Worm (Caenorhabditis elegans) whole organism, late embryonic: ENCODE results near the gene srh-207.

Source experiments
- C38D4.7 ChIP-seq: fragments of 200-800 bp; sonication (Bioruptor generic); optimal IDR thresholded peaks from 2 replicates; lab custom pipeline; 2018; ENCODE audit warnings: mild to moderate bottlenecking, missing genetic modification characterization, moderate library complexity, missing compliant biosample characterization
- K02D7.2 ChIP-seq: sonication (generic microtip); optimal IDR thresholded peaks from 2 replicates; lab custom pipeline; 2017; ENCODE audit warnings: mild to moderate bottlenecking, missing genetic modification characterization, missing compliant biosample characterization
- K09A11.1 ChIP-seq: sonication (generic microtip); optimal IDR thresholded peaks from 2 replicates; lab custom pipeline; 2017; ENCODE audit warnings: antibody characterized with exemption, mild to moderate bottlenecking, missing genetic modification characterization, missing compliant biosample characterization; ENCODE audit not compliant: insufficient read depth
- ama-1 ChIP-seq: fragments of 150-350 bp; optimal IDR thresholded peaks from 2 replicates; lab custom pipeline; 2014
- ceh-34 ChIP-seq: sonication (generic microtip); optimal IDR thresholded peaks from 2 replicates; lab custom pipeline; 2016; ENCODE audit warnings: mild to moderate bottlenecking, missing genetic modification characterization, missing compliant biosample characterization
- ceh-45 ChIP-seq: fragments of 200-800 bp; sonication (Bioruptor generic); IDR thresholded peaks from 2 replicates; pipeline ENCODE4 v1.3.6; 2022; ENCODE audit warnings: missing genetic modification reagents, missing genetic modification characterization, missing compliant biosample characterization
- ceh-48 ChIP-seq: sonication (generic microtip); optimal IDR thresholded peaks from 2 replicates; lab custom pipeline; 2016; ENCODE audit warnings: missing genetic modification characterization, inconsistent platforms, missing compliant biosample characterization
- elt-2 ChIP-seq: sonication (generic microtip); optimal IDR thresholded peaks from 2 replicates; lab custom pipeline; 2016; ENCODE audit warnings: missing genetic modification reagents, missing genetic modification characterization, missing compliant biosample characterization
- eyg-1 ChIP-seq: sonication (generic microtip); optimal IDR thresholded peaks from 2 replicates; lab custom pipeline; 2016; ENCODE audit warnings: missing genotype, missing genetic modification characterization, missing compliant biosample characterization
- fax-1 ChIP-seq: sonication (generic microtip); optimal IDR thresholded peaks from 2 replicates; lab custom pipeline; 2016; ENCODE audit warnings: missing genotype, missing genetic modification characterization, missing compliant biosample characterization
- fkh-10 ChIP-seq: fragments of 150-350 bp; optimal IDR thresholded peaks from 2 replicates; lab custom pipeline; 2014; ENCODE audit warnings: missing biosample characterization, missing genetic modification reagents, missing genetic modification characterization
- gmeb-2 ChIP-seq: sonication (generic microtip); optimal IDR thresholded peaks from 2 replicates; lab custom pipeline; 2016; ENCODE audit warnings: missing genetic modification characterization, inconsistent platforms, missing compliant biosample characterization
- hlh-30 ChIP-seq: sonication (generic microtip); optimal IDR thresholded peaks from 2 replicates; lab custom pipeline; 2017; ENCODE audit warnings: antibody characterized with exemption, missing genetic modification characterization, missing compliant biosample characterization; ENCODE audit not compliant: insufficient read depth
- hlh-6 ChIP-seq: sonication (generic microtip); optimal IDR thresholded peaks from 2 replicates; lab custom pipeline; 2016; ENCODE audit warnings: missing genotype, missing genetic modification characterization, missing compliant biosample characterization
- lim-6 ChIP-seq: sonication (generic microtip); optimal IDR thresholded peaks from 2 replicates; lab custom pipeline; 2016; ENCODE audit warnings: missing genetic modification characterization, missing compliant biosample characterization
- lin-11 ChIP-seq: fragments of 200-800 bp; sonication (Bioruptor generic); optimal IDR thresholded peaks from 2 replicates; lab custom pipeline; 2018; ENCODE audit warnings: mild to moderate bottlenecking, missing genetic modification characterization, missing compliant biosample characterization
- nhr-232 ChIP-seq: sonication (generic microtip); optimal IDR thresholded peaks from 2 replicates; lab custom pipeline; 2016; ENCODE audit warnings: missing genetic modification characterization, missing compliant biosample characterization
- odd-2 ChIP-seq: sonication (generic microtip); optimal IDR thresholded peaks from 2 replicates; lab custom pipeline; 2017; ENCODE audit warnings: antibody characterized with exemption, mild to moderate bottlenecking, missing genetic modification characterization, missing compliant biosample characterization
- pag-3 ChIP-seq: sonication (generic microtip); optimal IDR thresholded peaks from 2 replicates; lab custom pipeline; 2016; ENCODE audit warnings: missing compliant biosample characterization, missing genetic modification characterization, borderline replicate concordance
- pax-1 ChIP-seq: fragments of 150-350 bp; optimal IDR thresholded peaks from 2 replicates; lab custom pipeline; 2014; ENCODE audit warnings: missing biosample characterization, missing genetic modification characterization
- pqm-1 ChIP-seq: sonication (generic microtip); optimal IDR thresholded peaks from 2 replicates; lab custom pipeline; 2016; ENCODE audit warnings: missing genetic modification characterization, missing compliant biosample characterization
- ref-2 ChIP-seq: sonication (generic microtip); optimal IDR thresholded peaks from 2 replicates; lab custom pipeline; 2016; ENCODE audit warnings: missing genetic modification characterization, missing compliant biosample characterization
- sox-2 ChIP-seq: fragments of 200-800 bp; sonication (Bioruptor generic); IDR thresholded peaks from 2 replicates; pipeline ENCODE4 v1.3.6; 2022; ENCODE audit warnings: missing genetic modification reagents, missing genetic modification characterization, missing compliant biosample characterization
- sox-4 ChIP-seq: sonication (generic microtip); optimal IDR thresholded peaks from 2 replicates; lab custom pipeline; 2017; ENCODE audit warnings: mild to moderate bottlenecking, missing genetic modification characterization, inconsistent platforms, missing compliant biosample characterization
- syd-9 ChIP-seq: sonication (generic microtip); optimal IDR thresholded peaks from 2 replicates; lab custom pipeline; 2016; ENCODE audit warnings: mild to moderate bottlenecking, missing genetic modification characterization, moderate library complexity, missing compliant biosample characterization
- tbx-2 ChIP-seq: sonication (generic microtip); optimal IDR thresholded peaks from 2 replicates; lab custom pipeline; 2016; ENCODE audit warnings: missing genetic modification characterization, missing compliant biosample characterization
- tbx-7 ChIP-seq: sonication (generic microtip); optimal IDR thresholded peaks from 2 replicates; lab custom pipeline; 2016; ENCODE audit warnings: missing genotype, missing genetic modification characterization, missing compliant biosample characterization
- ttx-3 ChIP-seq: sonication (generic microtip); optimal IDR thresholded peaks from 2 replicates; lab custom pipeline; 2016; ENCODE audit warnings: missing genetic modification reagents, missing genetic modification characterization, missing compliant biosample characterization
- unc-42 ChIP-seq: sonication (generic microtip); optimal IDR thresholded peaks from 2 replicates; lab custom pipeline; 2016; ENCODE audit warnings: missing genotype, missing genetic modification characterization, missing compliant biosample characterization
- unc-55 ChIP-seq: sonication (generic microtip); optimal IDR thresholded peaks from 2 replicates; lab custom pipeline; 2017; ENCODE audit warnings: missing biosample characterization, missing genetic modification reagents, missing genetic modification characterization
- zip-5 ChIP-seq: sonication (generic microtip); optimal IDR thresholded peaks from 2 replicates; lab custom pipeline; 2016; ENCODE audit warnings: missing genetic modification characterization, missing compliant biosample characterization
- ztf-16 ChIP-seq: sonication (generic microtip); optimal IDR thresholded peaks from 2 replicates; lab custom pipeline; 2017; ENCODE audit warnings: missing genetic modification characterization, missing compliant biosample characterization

srh-207 gene

DNA sequence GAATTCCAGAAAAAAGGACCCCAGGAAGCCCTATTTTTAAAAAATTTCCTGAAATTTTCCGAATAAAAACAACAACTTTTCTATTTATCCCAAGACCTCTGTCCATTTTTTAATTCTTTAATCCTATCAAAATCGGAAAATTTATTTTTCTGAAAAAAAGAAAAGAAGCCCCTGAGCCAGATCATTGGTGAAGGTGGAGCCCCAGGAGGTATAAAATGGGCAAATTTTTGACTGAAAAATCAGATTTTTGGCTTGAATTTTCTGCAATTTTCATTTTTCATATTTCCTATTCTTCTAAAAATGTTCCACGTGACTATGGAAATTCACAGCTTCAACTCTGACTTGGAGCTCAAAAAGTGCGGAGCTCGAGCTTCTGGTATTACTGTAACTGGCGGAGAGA is 31.2 kb downstream of the srh-207 start, which contains the start of gene Y51A2B.8:
Gene Y51A2B.8 (plus strand): TSS at position 301 of the 400 bp plus-strand sequence.
- TF ChIP-seq hlh-6 = no peak
- no peak for TF ChIP-seq ceh-45
- TF ChIP-seq tbx-2 (tag; lab: Kevin White, UChicago) = no peak
- TF ChIP-seq fax-1 (tag; lab: Kevin White, UChicago) = no peak
- TF ChIP-seq zip-5 (tag; lab: Kevin White, UChicago) = no peak
- no peak for TF ChIP-seq pqm-1 (tag; lab: Kevin White, UChicago)

- no peak for TF ChIP-seq ceh-34 (tag; lab: Kevin White, UChicago)
- no peak for TF ChIP-seq zip-5 (tag; lab: Kevin White, UChicago)
- no peak for TF ChIP-seq pqm-1 (tag; lab: Kevin White, UChicago)
- TF ChIP-seq lin-11 = no peak
- TF ChIP-seq hlh-30 = no peak
- TF ChIP-seq elt-2 (tag; lab: Kevin White, UChicago) = no peak
- TF ChIP-seq, all 69 proteins: peak for 0
Measured at ce11 chrV:18375551-18375950, 34.5 kb downstream of the srh-207 start.

DNA sequence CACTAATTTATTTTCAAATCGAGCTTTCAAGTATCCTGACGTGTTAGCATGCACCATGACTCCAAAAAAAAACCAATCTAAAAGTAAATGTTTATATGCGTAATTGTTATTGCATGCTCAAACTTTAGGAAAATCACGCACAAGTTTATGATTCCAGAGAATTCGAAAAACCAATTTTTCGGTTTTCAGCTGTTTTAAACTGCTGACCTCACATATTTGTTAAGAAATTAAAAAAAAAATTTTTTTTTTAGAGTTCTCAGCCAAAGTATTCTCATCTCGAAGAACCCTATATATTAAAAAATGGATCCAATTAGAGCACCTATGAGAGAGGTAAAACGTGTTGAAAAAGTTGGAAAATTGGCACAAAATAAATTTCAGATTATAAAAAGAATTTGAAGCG is 35.8 kb downstream of the srh-207 start, which contains the start of gene Y51A2B.2:
Gene Y51A2B.2 (plus strand): TSS at position 301 of the 400 bp plus-strand sequence.
- TF ChIP-seq hlh-6 = no peak
- no peak for TF ChIP-seq ttx-3 (tag; lab: Kevin White, UChicago)
- TF ChIP-seq K02D7.2 (tag; lab: Kevin White, UChicago) = no peak
- no peak for TF ChIP-seq ama-1 (lab: Kevin White, UChicago)
- no peak for TF ChIP-seq nhr-232 (tag; lab: Kevin White, UChicago)
- TF ChIP-seq sox-2 (GFP tag; lab: Robert Waterston, UW) = no peak
- TF ChIP-seq ref-2 (tag; lab: Kevin White, UChicago) = no peak
- no peak for TF ChIP-seq gmeb-2 (tag; lab: Kevin White, UChicago)
- TF ChIP-seq, all 69 proteins: peak for 0

DNA sequence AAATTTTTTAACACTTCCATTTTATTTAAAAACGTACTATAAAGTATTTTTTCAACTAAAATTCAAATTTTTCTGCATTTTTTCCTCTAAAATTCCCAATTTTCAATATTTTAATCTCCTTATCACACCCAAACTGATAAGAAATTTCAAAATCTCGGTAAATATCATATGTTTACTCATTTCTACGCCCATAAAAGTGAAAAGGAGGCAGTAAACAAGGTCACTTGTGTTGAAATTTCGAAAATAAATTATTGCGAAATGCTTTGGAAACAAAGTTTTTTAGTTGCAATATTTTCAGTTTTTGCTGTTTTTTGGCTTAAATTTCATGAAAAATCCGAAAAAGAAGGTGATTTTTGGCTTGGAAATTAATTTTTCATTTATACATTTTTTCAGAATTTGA is 38.5 kb downstream of the srh-207 start, which contains the start of gene C08E8.4:
Gene C08E8.4 (plus strand): TSS at position 268 of the 400 bp plus-strand sequence.
- TF ChIP-seq ztf-16 = no peak

DNA sequence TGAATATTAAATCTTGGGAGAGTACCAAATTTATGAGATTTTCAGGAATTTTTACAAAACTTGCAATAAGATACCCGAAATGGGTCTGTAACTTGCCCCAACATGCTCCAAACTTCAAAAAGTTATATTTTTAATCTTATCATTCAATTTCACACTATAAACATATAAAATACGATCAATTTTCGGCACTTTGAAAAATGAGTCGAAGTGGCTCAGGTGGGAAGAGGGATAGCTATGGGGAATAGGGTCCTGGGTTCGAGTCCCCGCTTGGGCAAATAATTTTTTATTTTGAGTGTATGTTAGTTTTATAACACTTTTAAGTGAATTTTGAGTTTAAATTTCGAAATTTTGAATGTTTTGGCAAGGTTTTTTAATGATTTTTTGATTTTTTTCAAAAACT is 39.0 kb downstream of the srh-207 start:
- TF ChIP-seq ceh-34 (tag; lab: Kevin White, UChicago) (no peak), ceh-48 (no peak), fkh-10 (GFP tag; lab: Kevin White, UChicago) (no peak), pax-1 (tag; lab: Kevin White, UChicago) (no peak), odd-2 (tag; lab: Kevin White, UChicago) (no peak), syd-9 (tag; lab: Kevin White, UChicago) (no peak), hlh-30 (no peak), fax-1 (tag; lab: Kevin White, UChicago) (no peak), ztf-16 (no peak), unc-42 (no peak)
- TF ChIP-seq, all 69 proteins: peak for 0

DNA sequence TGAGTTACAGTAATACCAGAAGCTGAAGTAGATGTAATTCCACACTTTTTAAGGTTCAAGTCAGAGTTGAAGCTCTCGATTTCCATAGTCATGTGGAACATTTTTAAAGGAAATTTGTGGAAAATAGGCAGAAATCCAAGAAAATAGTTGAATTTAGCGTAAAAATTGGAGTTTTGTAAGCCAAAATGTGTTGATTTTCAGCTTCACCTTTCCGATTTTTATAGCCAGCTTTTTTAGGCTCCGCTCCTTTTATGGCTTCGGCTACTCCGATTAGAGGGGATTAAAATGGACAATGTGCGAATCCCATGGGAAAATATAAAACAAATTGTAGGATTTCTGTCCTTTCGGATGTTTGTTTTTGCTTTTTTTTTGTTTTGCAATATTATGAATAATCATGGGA is 41.7 kb downstream of the srh-207 start, which contains the start of gene C08E8.6:
Gene C08E8.6 (minus strand): TSS at position 101 of the 400 bp plus-strand sequence.
- TF ChIP-seq unc-55 (GFP tag; lab: Kevin White, UChicago) = no peak
- no peak for TF ChIP-seq tbx-7 (tag; lab: Kevin White, UChicago)
- no peak for TF ChIP-seq K09A11.1 (tag; lab: Kevin White, UChicago)
- no peak for TF ChIP-seq eyg-1 (tag; lab: Kevin White, UChicago)
- no peak for TF ChIP-seq lim-6 (tag; lab: Kevin White, UChicago)
- no peak for TF ChIP-seq lin-11
- TF ChIP-seq syd-9 (tag; lab: Kevin White, UChicago) = no peak

ce11 chrV:18364558-18364957 is 45.5 kb downstream of the srh-207 start, which contains the start of gene C08E8.9:
C08E8.9 (plus strand) TSS chrV:18364858.
- TF ChIP-seq pag-3 (tag; lab: Kevin White, UChicago) = no peak
- no peak for TF ChIP-seq C38D4.7 (GFP tag; lab: Kevin White, UChicago)
- no peak for TF ChIP-seq K02D7.2 (tag; lab: Kevin White, UChicago)
- TF ChIP-seq sox-4 = no peak
- TF ChIP-seq tbx-2 (tag; lab: Kevin White, UChicago) = no peak
